Fruit fly (Drosophila melanogaster): ENCODE measurements around the gene Stip1.

Stip1 gene

dm6 chr2L:294452-295362, at the start of gene Stip1, which contains the start of gene U2af38 (continued):
- TF ChIP-seq CG15601 (tag; optimal IDR thresholded peaks at IDR 0.05) (no peak), stwl (tag; optimal IDR thresholded peaks at IDR 0.05) (peak; percentile 42), MESR4 (GFP tag; optimal IDR thresholded peaks at IDR 0.05) (peak; percentile 80), CG11085 (GFP tag; IDR thresholded peaks at IDR 0.05) (no peak), chinmo (GFP tag; IDR thresholded peaks at IDR 0.05; ENCODE audit: partially characterized antibody) (no peak), CG17802 (tag; optimal IDR thresholded peaks at IDR 0.05) (no peak), CG9609 (GFP tag; optimal IDR thresholded peaks at IDR 0.05) (no peak), Usf (GFP tag; optimal IDR thresholded peaks at IDR 0.05) (no peak), Fer3 (tag; optimal IDR thresholded peaks at IDR 0.05) (peak; percentile 10), CG14710 (tag; optimal IDR thresholded peaks at IDR 0.05) (peak; percentile 87), Fer1 (GFP tag; optimal IDR thresholded peaks at IDR 0.05) (no peak), fd96Cb (tag; optimal IDR thresholded peaks at IDR 0.05) (no peak), lola (GFP tag; optimal IDR thresholded peaks at IDR 0.05) (peak in 1 of 3 experiments; percentile 12), Chrac-16 (GFP tag; optimal IDR thresholded peaks at IDR 0.05) (peak; percentile 2), cad (GFP tag; optimal IDR thresholded peaks at IDR 0.05) (no peak), CG2712 (tag; optimal IDR thresholded peaks at IDR 0.05) (peak; percentile 48), cwo (GFP tag; optimal IDR thresholded peaks at IDR 0.05) (no peak), corto (GFP tag; optimal IDR thresholded peaks at IDR 0.05) (no peak), Mad (GFP tag; optimal IDR thresholded peaks at IDR 0.05) (no peak), hbn (GFP tag; IDR thresholded peaks at IDR 0.05; ENCODE audit: partially characterized antibody) (peak; percentile 72), al (GFP tag; IDR thresholded peaks at IDR 0.05) (no peak), CG1832 (GFP tag; optimal IDR thresholded peaks at IDR 0.05) (no peak), Ets97D (GFP tag; optimal IDR thresholded peaks at IDR 0.05) (no peak), CG4424 (GFP tag; optimal IDR thresholded peaks at IDR 0.05) (no peak), CG15479 (GFP tag; optimal IDR thresholded peaks at IDR 0.05) (no peak), amos (GFP tag; IDR thresholded peaks at IDR 0.05; ENCODE audit: partially characterized antibody) (peak; percentile 69; the same call in 1 of the 2 replicates), CG14441 (GFP tag; IDR thresholded peaks at IDR 0.05) (no peak), NK7.1 (GFP tag; optimal IDR thresholded peaks at IDR 0.05) (no peak), jigr1 (GFP tag; IDR thresholded peaks at IDR 0.05) (peak; percentile 69; the same call in 1 of the 3 replicates), lov (optimal IDR thresholded peaks at IDR 0.05) (no peak), lov (GFP tag; IDR thresholded peaks at IDR 0.05) (no peak), CG5180 (GFP tag; optimal IDR thresholded peaks at IDR 0.05) (no peak), Optix (GFP tag; IDR thresholded peaks at IDR 0.05) (no peak), CG18619 (GFP tag; optimal IDR thresholded peaks at IDR 0.05) (no peak), hth (optimal IDR thresholded peaks at IDR 0.05) (no peak), pnt (GFP tag; optimal IDR thresholded peaks at IDR 0.05) (no peak), CG9932 (GFP tag; IDR thresholded peaks at IDR 0.05) (peak; percentile 60), CG10959 (GFP tag; IDR thresholded peaks at IDR 0.05) (no peak), dati (GFP tag; IDR thresholded peaks at IDR 0.05) (no peak), CG1647 (GFP tag; optimal IDR thresholded peaks at IDR 0.05) (no peak), slp2 (GFP tag; optimal IDR thresholded peaks at IDR 0.05) (no peak), pita (GFP tag; optimal IDR thresholded peaks at IDR 0.05) (peak; percentile 76), CG7357 (GFP tag; IDR thresholded peaks at IDR 0.05) (no peak), CG10431 (GFP tag; optimal IDR thresholded peaks at IDR 0.05) (no peak), sim (GFP tag; IDR thresholded peaks at IDR 0.05) (no peak), tin (GFP tag; optimal IDR thresholded peaks at IDR 0.05) (peak; percentile 31), Xbp1 (GFP tag; optimal IDR thresholded peaks at IDR 0.05) (peak; percentile 58), CG12744 (GFP tag; optimal IDR thresholded peaks at IDR 0.05) (no peak), CG17612 (GFP tag; IDR thresholded peaks at IDR 0.05) (no peak)
